Fruit fly (Drosophila melanogaster): ENCODE results near the gene Ncoa6.

dm6 chr2L:5332574-5332973 is 6.1 kb upstream of the Ncoa6 start:
- TF ChIP-seq h (optimal IDR thresholded peaks at IDR 0.05) = no peak
- no peak for TF ChIP-seq insv (optimal IDR thresholded peaks at IDR 0.05)
- TF ChIP-seq ttk (optimal IDR thresholded peaks at IDR 0.05) = no peak
- TF ChIP-seq psq (optimal IDR thresholded peaks at IDR 0.05) = no peak
